Fruit fly (Drosophila melanogaster) whole organism, embryonic: ENCODE measurements around the gene CkIIbeta.

Experiments used
- Abd-B ChIP-seq: fragments of 200-800 bp; sonication (Bioruptor generic); optimal IDR thresholded peaks from 2 replicates; lab custom pipeline; 2018; ENCODE audit warnings: missing biosample characterization, mild to moderate bottlenecking, missing genetic modification characterization, moderate library complexity
- Bteb2 ChIP-seq: fragments of 200-800 bp; sonication (Bioruptor generic); optimal IDR thresholded peaks from 2 replicates; lab custom pipeline; 2016; ENCODE audit warnings: missing biosample characterization, missing genetic modification characterization
- CG10267 ChIP-seq: fragments of 200-800 bp; sonication (Bioruptor generic); optimal IDR thresholded peaks from 2 replicates; lab custom pipeline; 2018; ENCODE audit warnings: missing biosample characterization, mild to moderate bottlenecking, missing genetic modification characterization, moderate library complexity
- CG10543 ChIP-seq: fragments of 200-800 bp; sonication (Bioruptor generic); optimal IDR thresholded peaks from 3 replicates; lab custom pipeline; 2017; ENCODE audit warnings: missing biosample characterization, mild to moderate bottlenecking, missing genetic modification characterization, moderate library complexity
- CG11504 ChIP-seq: fragments of 200-800 bp; sonication (Bioruptor generic); optimal IDR thresholded peaks from 3 replicates; lab custom pipeline; 2019; ENCODE audit warnings: missing biosample characterization, mild to moderate bottlenecking, missing genetic modification characterization, moderate library complexity
- CG12155 ChIP-seq: fragments of 200-800 bp; sonication (Bioruptor generic); optimal IDR thresholded peaks from 3 replicates; lab custom pipeline; 2016; ENCODE audit warnings: missing biosample characterization, missing genetic modification characterization
- CG12744 ChIP-seq: fragments of 200-800 bp; sonication (Bioruptor generic); optimal IDR thresholded peaks from 2 replicates; lab custom pipeline; 2016; ENCODE audit warnings: missing biosample characterization, missing genetic modification characterization
- CG13296 ChIP-seq: fragments of 200-800 bp; sonication (Bioruptor generic); optimal IDR thresholded peaks from 3 replicates; lab custom pipeline; 2018; ENCODE audit warnings: missing biosample characterization, mild to moderate bottlenecking, missing genetic modification characterization
- CG13775 ChIP-seq: fragments of 200-800 bp; sonication (Bioruptor generic); optimal IDR thresholded peaks from 3 replicates; lab custom pipeline; 2017; ENCODE audit warnings: missing biosample characterization, mild to moderate bottlenecking, missing genetic modification characterization
- CG14014 ChIP-seq: fragments of 200-800 bp; sonication (Bioruptor generic); IDR thresholded peaks from 2 replicates; pipeline ENCODE4 v1.3.6; 2022; ENCODE audit warnings: missing biosample characterization, missing genetic modification characterization
- CG14860 ChIP-seq: fragments of 200-800 bp; sonication (Bioruptor generic); IDR thresholded peaks from 3 replicates; pipeline ENCODE4 v1.3.6; 2022; ENCODE audit warnings: missing biosample characterization, missing genetic modification characterization; ENCODE audit not compliant: partially characterized antibody
- CG15269 ChIP-seq: fragments of 200-800 bp; sonication (Bioruptor generic); optimal IDR thresholded peaks from 2 replicates; lab custom pipeline; 2018; ENCODE audit warnings: missing biosample characterization, mild to moderate bottlenecking, missing genetic modification characterization, moderate library complexity
- CG1647 ChIP-seq: fragments of 200-800 bp; sonication (Bioruptor generic); optimal IDR thresholded peaks from 3 replicates; lab custom pipeline; 2016; ENCODE audit warnings: missing biosample characterization, missing genetic modification characterization
- CG18619 ChIP-seq: fragments of 200-800 bp; sonication (Bioruptor generic); optimal IDR thresholded peaks from 3 replicates; lab custom pipeline; 2017; ENCODE audit warnings: missing biosample characterization, mild to moderate bottlenecking, missing genetic modification characterization
- CG18764 ChIP-seq: fragments of 200-800 bp; sonication (Bioruptor generic); optimal IDR thresholded peaks from 3 replicates; lab custom pipeline; 2016; ENCODE audit warnings: missing biosample characterization, missing genetic modification characterization
- CG2116 ChIP-seq: fragments of 200-800 bp; sonication (Bioruptor generic); optimal IDR thresholded peaks from 3 replicates; lab custom pipeline; 2018; ENCODE audit warnings: missing biosample characterization, mild to moderate bottlenecking, missing genetic modification characterization
- CG31388 ChIP-seq: fragments of 200-800 bp; sonication (Bioruptor generic); optimal IDR thresholded peaks from 2 replicates; lab custom pipeline; 2016; ENCODE audit warnings: missing biosample characterization, missing genetic modification characterization
- CG32772 ChIP-seq: fragments of 200-800 bp; sonication (Bioruptor generic); IDR thresholded peaks from 2 replicates; pipeline ENCODE4 v1.3.6; 2022; ENCODE audit warnings: missing biosample characterization, missing genetic modification characterization
- CG34422 ChIP-seq: fragments of 200-800 bp; sonication (Bioruptor generic); IDR thresholded peaks from 3 replicates; pipeline ENCODE4 v1.3.6; 2022; ENCODE audit warnings: missing biosample characterization, missing genetic modification characterization
- CG42726 ChIP-seq: fragments of 200-800 bp; sonication (Bioruptor generic); IDR thresholded peaks from 2 replicates; pipeline ENCODE4 v1.3.6; 2022; ENCODE audit warnings: missing biosample characterization, missing genetic modification characterization; ENCODE audit not compliant: partially characterized antibody
- CG4328 ChIP-seq: fragments of 200-800 bp; sonication (Bioruptor generic); optimal IDR thresholded peaks from 3 replicates; lab custom pipeline; 2017; ENCODE audit warnings: missing biosample characterization, missing genetic modification reagents, missing genetic modification characterization
- CG4617 ChIP-seq: fragments of 200-800 bp; sonication (Bioruptor generic); optimal IDR thresholded peaks from 3 replicates; lab custom pipeline; 2016; ENCODE audit warnings: missing biosample characterization, missing genetic modification characterization, borderline replicate concordance
- CG7786 ChIP-seq: fragments of 200-800 bp; sonication (Bioruptor generic); optimal IDR thresholded peaks from 2 replicates; lab custom pipeline; 2016; ENCODE audit warnings: missing biosample characterization, missing genetic modification characterization
- CG9437 ChIP-seq: fragments of 200-800 bp; sonication (Bioruptor generic); optimal IDR thresholded peaks from 2 replicates; lab custom pipeline; 2018; ENCODE audit warnings: missing biosample characterization, mild to moderate bottlenecking, missing genetic modification characterization
- CHES-1-like ChIP-seq: fragments of 200-800 bp; sonication (Bioruptor generic); optimal IDR thresholded peaks from 2 replicates; lab custom pipeline; 2016; ENCODE audit warnings: missing biosample characterization, missing genetic modification characterization
- Dll ChIP-seq: fragments of 200-800 bp; sonication (Bioruptor generic); IDR thresholded peaks from 4 replicates; pipeline ENCODE4 v1.3.6; 2022; ENCODE audit warnings: missing biosample characterization, missing genetic modification characterization; ENCODE audit not compliant: partially characterized antibody
- Dref ChIP-seq: fragments of 200-800 bp; sonication (Bioruptor generic); IDR thresholded peaks from 2 replicates; pipeline ENCODE4 v1.3.6; 2022; ENCODE audit warnings: missing biosample characterization, missing genetic modification characterization
- E2f2 ChIP-seq: fragments of 200-800 bp; sonication (Bioruptor generic); IDR thresholded peaks from 2 replicates; pipeline ENCODE4 v1.3.6; 2022; ENCODE audit warnings: missing biosample characterization, missing genetic modification characterization
- Eip74EF ChIP-seq, 2 experiments: fragments of 200-800 bp in 1 of 2; fragments of >200 bp in 1 of 2; sonication (Bioruptor generic) in 1 of 2; optimal IDR thresholded peaks; 2 replicates each; lab custom pipeline; 2017 to 2019; ENCODE audit warnings: missing biosample characterization in 2 of 2, missing genetic modification characterization in 2 of 2, mild to moderate bottlenecking in 1 of 2, moderate library complexity in 1 of 2
- Ets97D ChIP-seq: fragments of 200-800 bp; sonication (Bioruptor generic); optimal IDR thresholded peaks from 3 replicates; lab custom pipeline; 2016; ENCODE audit warnings: missing biosample characterization, missing genetic modification characterization
- HLHmδ ChIP-seq: fragments of 200-800 bp; sonication (Bioruptor generic); optimal IDR thresholded peaks from 2 replicates; lab custom pipeline; 2018; ENCODE audit warnings: missing biosample characterization, mild to moderate bottlenecking, missing genetic modification characterization, moderate library complexity
- PHDP ChIP-seq: fragments of 200-800 bp; sonication (Bioruptor generic); optimal IDR thresholded peaks from 3 replicates; lab custom pipeline; 2018; ENCODE audit warnings: missing biosample characterization, mild to moderate bottlenecking, missing genetic modification characterization, moderate library complexity
- Sox102F ChIP-seq: fragments of 200-800 bp; sonication (Bioruptor generic); optimal IDR thresholded peaks from 2 replicates; lab custom pipeline; 2018; ENCODE audit warnings: missing biosample characterization, mild to moderate bottlenecking, missing genetic modification characterization, moderate library complexity
- btn ChIP-seq: fragments of 200-800 bp; sonication (Bioruptor generic); optimal IDR thresholded peaks from 2 replicates; lab custom pipeline; 2016; ENCODE audit warnings: missing biosample characterization, missing genetic modification characterization
- caup ChIP-seq: fragments of 200-800 bp; sonication (Bioruptor generic); optimal IDR thresholded peaks from 3 replicates; lab custom pipeline; 2017; ENCODE audit warnings: missing biosample characterization, mild to moderate bottlenecking, missing genetic modification characterization, moderate library complexity; ENCODE audit not compliant: severe bottlenecking
- ci ChIP-seq: fragments of 200-800 bp; sonication (Bioruptor generic); IDR thresholded peaks from 3 replicates; pipeline ENCODE4 v1.3.6; 2022; ENCODE audit warnings: missing biosample characterization, missing genetic modification characterization
- corto ChIP-seq: fragments of 200-800 bp; sonication (Bioruptor generic); optimal IDR thresholded peaks from 2 replicates; lab custom pipeline; 2016; ENCODE audit warnings: missing biosample characterization, mild to moderate bottlenecking, missing genetic modification characterization, moderate library complexity
- fu2 ChIP-seq: fragments of 200-800 bp; sonication (Bioruptor generic); optimal IDR thresholded peaks from 2 replicates; lab custom pipeline; 2016; ENCODE audit warnings: missing biosample characterization, missing genetic modification characterization
- nmo ChIP-seq: fragments of 200-800 bp; sonication (Bioruptor generic); optimal IDR thresholded peaks from 2 replicates; lab custom pipeline; 2018; ENCODE audit warnings: missing biosample characterization, mild to moderate bottlenecking, missing genetic modification characterization, moderate library complexity
- odd ChIP-seq: fragments of 200-800 bp; sonication (Bioruptor generic); optimal IDR thresholded peaks from 2 replicates; lab custom pipeline; 2017; ENCODE audit warnings: missing biosample characterization, mild to moderate bottlenecking, missing genetic modification characterization
- phol ChIP-seq: fragments of 200-800 bp; sonication (Bioruptor generic); optimal IDR thresholded peaks from 3 replicates; lab custom pipeline; 2018; ENCODE audit warnings: missing biosample characterization, mild to moderate bottlenecking, missing genetic modification characterization, moderate library complexity
- salm ChIP-seq: fragments of 200-800 bp; sonication (Bioruptor generic); optimal IDR thresholded peaks from 2 replicates; lab custom pipeline; 2018; ENCODE audit warnings: missing biosample characterization, mild to moderate bottlenecking, missing genetic modification characterization
- seq ChIP-seq: fragments of 200-800 bp; sonication (Bioruptor generic); IDR thresholded peaks from 2 replicates; pipeline ENCODE4 v1.3.6; 2022; ENCODE audit warnings: missing biosample characterization, missing genetic modification characterization
- so ChIP-seq: fragments of 200-800 bp; sonication (Bioruptor generic); IDR thresholded peaks from 3 replicates; pipeline ENCODE4 v1.3.6; 2022; ENCODE audit warnings: missing biosample characterization, missing genetic modification characterization
- stc ChIP-seq: fragments of 200-800 bp; sonication (Bioruptor generic); IDR thresholded peaks from 2 replicates; pipeline ENCODE4 v1.3.6; 2022; ENCODE audit warnings: missing biosample characterization, missing genetic modification characterization
- tio ChIP-seq: fragments of 200-800 bp; sonication (Bioruptor generic); optimal IDR thresholded peaks from 2 replicates; lab custom pipeline; 2017; ENCODE audit warnings: missing biosample characterization, missing genetic modification characterization, inconsistent platforms
- ttk ChIP-seq: fragments of 200-800 bp; sonication (Bioruptor generic); IDR thresholded peaks from 2 replicates; pipeline ENCODE4 v2.1.2; 2022; ENCODE audit warnings: missing biosample characterization, missing genetic modification characterization
- zfh1 ChIP-seq: fragments of 200-800 bp; sonication (Bioruptor generic); IDR thresholded peaks from 3 replicates; pipeline ENCODE4 v1.3.6; 2022; ENCODE audit warnings: missing biosample characterization, missing genetic modification characterization

The CkIIbeta gene

DNA sequence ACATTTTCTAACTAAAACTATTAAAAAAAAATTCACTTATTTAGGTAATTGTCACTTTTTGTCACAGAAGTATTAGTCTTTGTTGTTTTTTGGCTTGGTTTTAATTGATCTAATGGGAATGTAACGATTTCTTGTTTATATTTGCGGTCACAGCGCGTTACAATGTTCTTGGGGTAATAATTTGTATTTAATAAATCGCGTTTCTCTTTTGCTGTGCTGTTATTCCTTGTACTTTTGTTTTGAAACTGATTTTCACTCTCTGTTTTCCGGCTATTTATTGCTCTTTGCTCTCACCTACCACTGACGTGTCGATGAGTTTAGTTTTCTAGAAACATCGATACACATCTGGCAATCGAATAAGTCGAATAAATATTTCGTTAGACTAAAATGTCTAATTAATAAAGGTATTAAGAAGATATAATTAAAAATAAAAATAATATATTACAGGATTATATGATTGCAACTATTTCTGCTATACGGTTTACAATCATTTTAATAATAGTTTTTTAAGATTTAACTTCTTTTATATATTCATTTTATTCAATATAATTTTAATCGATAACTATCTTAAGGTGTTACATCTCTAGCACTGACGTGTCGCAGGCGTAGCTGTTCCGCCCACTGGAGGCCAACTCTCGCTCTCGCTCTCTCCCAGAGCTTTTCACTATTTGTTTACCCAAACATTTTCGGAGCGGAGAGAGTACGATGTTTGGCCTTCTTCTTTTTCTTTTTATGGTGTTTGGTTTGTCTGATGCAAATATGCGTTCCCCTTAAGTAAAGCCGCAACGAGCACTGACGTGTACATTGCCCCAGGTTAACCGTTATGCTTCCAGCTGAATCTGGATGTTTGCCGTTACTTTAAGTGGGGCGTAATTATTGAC lies 14.8 kb downstream of the CkIIbeta start, which contains the start of gene Hsc70-3 (continued):
- TF ChIP-seq CG2116 (GFP tag; lab: Kevin White, UChicago) (peak; percentile 46), CG14860 (peak; percentile 43; the same call in 1 of the 3 replicates), fu2 (GFP tag; lab: Kevin White, UChicago) (no peak), seq (no peak), CG12744 (GFP tag; lab: Kevin White, UChicago) (no peak), Abd-B (GFP tag; lab: Kevin White, UChicago) (no peak), Dref (peak; percentile 63), Dll (peak; percentile 89), CG10543 (peak; percentile 75), btn (GFP tag; lab: Kevin White, UChicago) (peak; percentile 14), Ets97D (GFP tag; lab: Kevin White, UChicago) (no peak), CG32772 (GFP tag; lab: Robert Waterston, UW) (no peak), CG10267 (tag; lab: Kevin White, UChicago) (peak; percentile 66), caup (GFP tag; lab: Kevin White, UChicago) (no peak), CG13775 (GFP tag; lab: Kevin White, UChicago) (no peak), CG1647 (GFP tag; lab: Kevin White, UChicago) (no peak), Sox102F (peak; percentile 25), phol (tag; lab: Kevin White, UChicago) (peak; percentile 12), Eip74EF (GFP tag; optimal IDR thresholded peaks at IDR 0.05; lab: Kevin White, UChicago) (peak in 1 of 2 experiments; percentile 32), stc (GFP tag; lab: Robert Waterston, UW) (peak; percentile 11; the same call in 1 of the 2 replicates), PHDP (peak; percentile 46), CG4328 (GFP tag; lab: Kevin White, UChicago) (peak; percentile 15), HLHmδ (GFP tag; lab: Kevin White, UChicago) (peak; percentile 62), so (peak; percentile 26; the same call in 1 of the 3 replicates), CG14014 (GFP tag; lab: Robert Waterston, UW) (peak; percentile 39; the same call in 1 of the 2 replicates), tio (no peak), CG31388 (no peak), CG15269 (peak; percentile 13), odd (GFP tag; lab: Kevin White, UChicago) (peak; percentile 68), CG7786 (GFP tag; lab: Kevin White, UChicago) (no peak), CG42726 (GFP tag; lab: Robert Waterston, UW) (no peak), ci (peak; percentile 91), zfh1 (GFP tag; lab: Robert Waterston, UW) (peak; percentile 37; the same call in 1 of the 3 replicates), Bteb2 (GFP tag; lab: Kevin White, UChicago) (no peak), corto (GFP tag; lab: Kevin White, UChicago) (peak; percentile 8), salm (tag; lab: Kevin White, UChicago) (peak; percentile 13), nmo (GFP tag; lab: Kevin White, UChicago) (peak; percentile 53), CG18764 (GFP tag; lab: Kevin White, UChicago) (peak; percentile 35), CG4617 (GFP tag; lab: Kevin White, UChicago) (no peak), CG12155 (no peak), CG34422 (no peak), CG9437 (GFP tag; lab: Kevin White, UChicago) (no peak), ttk (GFP tag; lab: Robert Waterston, UW) (no peak), E2f2 (GFP tag; lab: Robert Waterston, UW) (0 out of 2 replicates have a peak, but pooled peaks have one; percentile 8), CG13296 (peak; percentile 13), CG11504 (tag; lab: Kevin White, UChicago) (peak; percentile 18), CG18619 (GFP tag; lab: Kevin White, UChicago) (no peak), CHES-1-like (no peak)
